Fruit fly (Drosophila melanogaster): Measurements from ENCODE around the gene CG32683.

CG32683 gene

DNA sequence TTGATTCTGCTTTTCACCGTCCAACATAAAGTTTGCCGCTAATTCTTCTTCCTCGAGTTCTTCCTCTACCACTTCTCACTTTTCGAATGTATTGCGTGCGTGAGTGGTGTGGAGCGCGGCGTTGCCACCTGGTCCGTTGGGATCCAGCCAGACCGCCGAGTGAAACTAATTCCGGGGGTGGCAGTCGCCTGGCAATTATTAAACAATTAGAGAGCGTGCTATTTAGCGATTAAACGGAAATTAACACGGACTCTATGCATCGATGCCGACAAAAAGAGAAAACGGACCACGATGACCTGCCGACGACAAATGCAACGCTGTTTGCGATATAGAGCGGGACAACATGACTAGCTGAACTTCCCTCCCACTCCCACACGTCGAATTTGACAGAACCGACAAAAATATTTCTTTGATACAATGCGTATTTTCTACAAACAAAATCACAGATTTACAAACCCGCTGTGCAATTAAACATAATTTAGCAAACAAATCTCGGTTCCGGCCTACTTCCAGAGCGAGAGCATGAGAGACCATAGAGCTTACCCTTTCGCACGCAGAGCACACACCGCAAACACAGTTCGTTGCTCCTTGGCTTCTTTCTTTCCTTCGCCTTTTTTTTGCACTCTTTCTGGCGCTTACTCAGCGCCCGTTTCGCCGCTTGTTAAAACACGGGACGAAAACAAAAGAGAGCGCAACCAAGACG lies 19.0 kb upstream of the CG32683 start, which contains the start of gene CG2889 (continued):
- TF ChIP-seq CG2116 (GFP tag; optimal IDR thresholded peaks at IDR 0.05) (peak; percentile 97), Ets97D (GFP tag; optimal IDR thresholded peaks at IDR 0.05) (peak; percentile 61), ewg (GFP tag; optimal IDR thresholded peaks at IDR 0.05) (no peak), Doc2 (GFP tag; IDR thresholded peaks at IDR 0.05) (no peak), Hr51 (GFP tag; optimal IDR thresholded peaks at IDR 0.05) (peak in 1 of 2 experiments; percentile 21), zfh1 (GFP tag; IDR thresholded peaks at IDR 0.05) (peak; percentile 26; the same call in 1 of the 3 replicates), CG2199 (GFP tag; IDR thresholded peaks at IDR 0.05) (0 out of 3 replicates have a peak, but pooled peaks have one; percentile 13), CG4282 (GFP tag; optimal IDR thresholded peaks at IDR 0.05) (no peak), CG10543 (GFP tag; optimal IDR thresholded peaks at IDR 0.05) (no peak), pum (GFP tag; optimal IDR thresholded peaks at IDR 0.05) (peak; percentile 7), BEAF-32 (GFP tag; optimal IDR thresholded peaks at IDR 0.05) (peak; percentile 75), ham (GFP tag; IDR thresholded peaks at IDR 0.05) (no peak), CG14860 (GFP tag; IDR thresholded peaks at IDR 0.05; ENCODE audit: partially characterized antibody) (peak; percentile 38; the same call in 1 of the 3 replicates), MBD-R2 (GFP tag; IDR thresholded peaks at IDR 0.05) (peak; percentile 39), hb (GFP tag; IDR thresholded peaks at IDR 0.05; ENCODE audit: partially characterized antibody) (0 out of 3 replicates have a peak, but pooled peaks have one; percentile 55), h (optimal IDR thresholded peaks at IDR 0.05) (no peak), sqz (GFP tag; optimal IDR thresholded peaks at IDR 0.05) (no peak), CG8388 (GFP tag; optimal IDR thresholded peaks at IDR 0.05) (no peak), CG15269 (tag; optimal IDR thresholded peaks at IDR 0.05) (no peak), Hey (tag; optimal IDR thresholded peaks at IDR 0.05) (no peak), ssp (GFP tag; IDR thresholded peaks at IDR 0.05) (no peak), Atf-2 (GFP tag; optimal IDR thresholded peaks at IDR 0.05) (no peak), chif (GFP tag; optimal IDR thresholded peaks at IDR 0.05) (peak in 1 of 2 experiments; percentile 2), knrl (GFP tag; IDR thresholded peaks at IDR 0.05; ENCODE audit: partially characterized antibody) (peak; percentile 69; the same call in 2 of the 3 replicates), CG42726 (GFP tag; IDR thresholded peaks at IDR 0.05; ENCODE audit: partially characterized antibody) (peak; percentile 38; the same call in 1 of the 2 replicates), CG3838 (GFP tag; optimal IDR thresholded peaks at IDR 0.05) (no peak), CG2129 (GFP tag; IDR thresholded peaks at IDR 0.05; ENCODE audit: partially characterized antibody) (peak; percentile 22; the same call in 1 of the 2 replicates), Rx (GFP tag; IDR thresholded peaks at IDR 0.05) (0 out of 2 replicates have a peak, but pooled peaks have one; percentile 35), CG13287 (GFP tag; IDR thresholded peaks at IDR 0.05; ENCODE audit: partially characterized antibody) (peak; percentile 60), Opbp (GFP tag; IDR thresholded peaks at IDR 0.05; ENCODE audit: partially characterized antibody) (peak; percentile 50; the same call in 2 of the 3 replicates), CG2120 (GFP tag; optimal IDR thresholded peaks at IDR 0.05) (peak; percentile 41), CG2889 (GFP tag; IDR thresholded peaks at IDR 0.05) (no peak), Hsf (GFP tag; optimal IDR thresholded peaks at IDR 0.05) (no peak), Fer1 (GFP tag; optimal IDR thresholded peaks at IDR 0.05) (no peak), C15 (GFP tag; IDR thresholded peaks at IDR 0.05) (no peak), YL-1 (GFP tag; optimal IDR thresholded peaks at IDR 0.05) (peak; percentile 41), oc (tag; optimal IDR thresholded peaks at IDR 0.05) (no peak), CG2712 (tag; optimal IDR thresholded peaks at IDR 0.05) (peak; percentile 68), unc-4 (GFP tag; IDR thresholded peaks at IDR 0.05; ENCODE audit: partially characterized antibody) (0 out of 2 replicates have a peak, but pooled peaks have one; percentile 27), Doc3 (GFP tag; IDR thresholded peaks at IDR 0.05; ENCODE audit: partially characterized antibody) (peak; percentile 48; the same call in 1 of the 3 replicates), Ets65A (GFP tag) (peak; percentile 91), nerfin-1 (tag; optimal IDR thresholded peaks at IDR 0.05) (no peak), Rfx (GFP tag; IDR thresholded peaks at IDR 0.05) (peak; percentile 37; the same call in 1 of the 2 replicates), zfh2 (GFP tag; optimal IDR thresholded peaks at IDR 0.05) (peak; percentile 27), ATbp (GFP tag; optimal IDR thresholded peaks at IDR 0.05) (no peak), Dref (GFP tag; IDR thresholded peaks at IDR 0.05) (peak; percentile 41), CG10366 (GFP tag; IDR thresholded peaks at IDR 0.05) (no peak), Dad (GFP tag; optimal IDR thresholded peaks at IDR 0.05) (peak; percentile 1)

Data from whole organism, embryonic.